Worm (Caenorhabditis elegans) whole organism, L4 larva: Measurements from ENCODE around the gene K10B3.1.

Experiments used
- D1046.2 ChIP-seq: fragments of 200-800 bp; sonication (Bioruptor generic); IDR thresholded peaks from 2 replicates; pipeline ENCODE4 v1.3.6; 2022; ENCODE audit warnings: missing genetic modification characterization, missing compliant biosample characterization
- T26A8.4 ChIP-seq: fragments of 200-800 bp; sonication (Bioruptor generic); IDR thresholded peaks from 2 replicates; pipeline ENCODE4 v1.3.6; 2022; ENCODE audit warnings: missing genetic modification characterization, missing compliant biosample characterization
- ZK546.5 ChIP-seq, 2 experiments: sonication (generic microtip); optimal IDR thresholded peaks; 2 replicates each; lab custom pipeline; 2017; ENCODE audit warnings: missing biosample characterization in 2 of 2, missing genetic modification characterization in 2 of 2
- aha-1 ChIP-seq: fragments of 150-350 bp; peaks from one replicate; lab custom pipeline; 2014; ENCODE audit warnings: missing biosample characterization, missing genetic modification characterization
- ama-1 ChIP-seq: fragments of 150-350 bp; optimal IDR thresholded peaks from 2 replicates; lab custom pipeline; 2014; ENCODE audit warnings: inconsistent platforms, mixed read lengths
- arid-1 ChIP-seq: fragments of 200-800 bp; sonication (Bioruptor generic); conservative IDR thresholded peaks from 2 replicates; pipeline ENCODE4 v1.3.6; 2022; ENCODE audit warnings: missing genetic modification reagents, missing genetic modification characterization, missing compliant biosample characterization
- attf-4 ChIP-seq: sonication (generic microtip); optimal IDR thresholded peaks from 3 replicates; lab custom pipeline; 2017; ENCODE audit warnings: missing biosample characterization, missing genetic modification characterization
- ceh-44 ChIP-seq: fragments of 200-800 bp; sonication (Bioruptor generic); IDR thresholded peaks from 2 replicates; pipeline ENCODE4 v1.3.6; 2022; ENCODE audit warnings: missing genetic modification reagents, missing genetic modification characterization, missing compliant biosample characterization
- ctbp-1 ChIP-seq: fragments of 200-800 bp; sonication (Bioruptor generic); IDR thresholded peaks from 2 replicates; pipeline ENCODE4 v1.3.6; 2022; ENCODE audit warnings: missing genetic modification reagents, missing genetic modification characterization, missing compliant biosample characterization
- daf-16 ChIP-seq, 3 experiments: sonication (generic microtip); optimal IDR thresholded peaks; 2 replicates each; lab custom pipeline; 2016 to 2017; ENCODE audit warnings: missing genetic modification characterization in 3 of 3, missing genetic modification reagents in 3 of 3, mild to moderate bottlenecking in 2 of 3, missing compliant biosample characterization in 2 of 3, missing biosample characterization in 1 of 3, moderate library complexity in 1 of 3
- dmd-6 ChIP-seq: fragments of 200-800 bp; sonication (Bioruptor generic); IDR thresholded peaks from 2 replicates; pipeline ENCODE4 v1.3.6; 2022; ENCODE audit warnings: missing genetic modification reagents, missing genetic modification characterization, missing compliant biosample characterization
- dmd-8 ChIP-seq: fragments of 200-800 bp; sonication (Bioruptor generic); IDR thresholded peaks from 2 replicates; pipeline ENCODE4 v1.3.6; 2022; ENCODE audit warnings: missing genetic modification characterization, missing compliant biosample characterization
- dve-1 ChIP-seq: sonication (generic microtip); optimal IDR thresholded peaks from 2 replicates; lab custom pipeline; 2017; ENCODE audit warnings: antibody characterized with exemption, mild to moderate bottlenecking, missing genetic modification characterization, missing compliant biosample characterization; ENCODE audit not compliant: insufficient read depth
- egl-43 ChIP-seq: fragments of 200-800 bp; sonication (Bioruptor generic); IDR thresholded peaks from 2 replicates; pipeline ENCODE4 v1.3.6; 2022; ENCODE audit warnings: missing genetic modification reagents, missing genetic modification characterization, missing compliant biosample characterization
- fkh-10 ChIP-seq: fragments of 150-350 bp; optimal IDR thresholded peaks from 2 replicates; lab custom pipeline; 2014; ENCODE audit warnings: missing biosample characterization, missing genetic modification reagents, missing genetic modification characterization
- hlh-11 ChIP-seq: fragments of 200-800 bp; sonication (Bioruptor generic); optimal IDR thresholded peaks from 2 replicates; lab custom pipeline; 2018; ENCODE audit warnings: mild to moderate bottlenecking, missing genetic modification characterization, missing compliant biosample characterization
- hmg-1.1 ChIP-seq: fragments of 200-800 bp; sonication (Bioruptor generic); IDR thresholded peaks from 2 replicates; pipeline ENCODE4 v1.3.6; 2022; ENCODE audit warnings: missing genetic modification reagents, missing genetic modification characterization, missing compliant biosample characterization
- lir-3 ChIP-seq: sonication (generic microtip); optimal IDR thresholded peaks from 2 replicates; lab custom pipeline; 2016; ENCODE audit warnings: mild to moderate bottlenecking, missing genetic modification characterization, missing compliant biosample characterization
- lsy-2 ChIP-seq, 2 experiments: fragments of 150-350 bp in 1 of 2; sonication (generic microtip) in 1 of 2; optimal IDR thresholded peaks; 2 replicates each; lab custom pipeline; 2014 to 2017; ENCODE audit warnings: missing biosample characterization in 2 of 2, missing genetic modification characterization in 2 of 2
- madf-9 ChIP-seq: fragments of 200-800 bp; sonication (Bioruptor generic); conservative IDR thresholded peaks from 2 replicates; pipeline ENCODE4 v1.3.6; 2022; ENCODE audit warnings: missing genetic modification reagents, missing genetic modification characterization, missing compliant biosample characterization
- mdt-29 ChIP-seq: fragments of 200-800 bp; sonication (Bioruptor generic); IDR thresholded peaks from 2 replicates; pipeline ENCODE4 v1.3.6; 2022; ENCODE audit warnings: missing genetic modification reagents, missing genetic modification characterization, missing compliant biosample characterization
- mep-1 ChIP-seq: fragments of 150-350 bp; sonication (generic microtip); optimal IDR thresholded peaks from 3 replicates; lab custom pipeline; 2014; ENCODE audit warnings: missing biosample characterization, missing genetic modification characterization
- mes-2 ChIP-seq: sonication (generic microtip); optimal IDR thresholded peaks from 2 replicates; lab custom pipeline; 2016; ENCODE audit warnings: missing genotype, mild to moderate bottlenecking, missing genetic modification characterization, missing compliant biosample characterization; ENCODE audit not compliant: poor library complexity, severe bottlenecking
- mxl-2 ChIP-seq: fragments of 200-800 bp; sonication (Bioruptor generic); conservative IDR thresholded peaks from 2 replicates; pipeline ENCODE4 v1.3.6; 2022; ENCODE audit warnings: missing genetic modification reagents, missing genetic modification characterization, missing compliant biosample characterization
- mxl-3 ChIP-seq: fragments of 200-800 bp; sonication (Bioruptor generic); optimal IDR thresholded peaks from 2 replicates; lab custom pipeline; 2018; ENCODE audit warnings: mild to moderate bottlenecking, missing genetic modification characterization, missing compliant biosample characterization
- nhr-10 ChIP-seq: fragments of 150-350 bp; optimal IDR thresholded peaks from 2 replicates; lab custom pipeline; 2014; ENCODE audit warnings: missing biosample characterization, missing genetic modification characterization
- nhr-102 ChIP-seq: sonication (generic microtip); optimal IDR thresholded peaks from 2 replicates; lab custom pipeline; 2016; ENCODE audit warnings: mild to moderate bottlenecking, missing genetic modification characterization, moderate library complexity, missing compliant biosample characterization
- nhr-11 ChIP-seq: fragments of 150-350 bp; optimal IDR thresholded peaks from 2 replicates; lab custom pipeline; 2014; ENCODE audit warnings: missing biosample characterization, missing genetic modification characterization
- nhr-111 ChIP-seq: fragments of 200-800 bp; sonication (Bioruptor generic); optimal IDR thresholded peaks from 2 replicates; lab custom pipeline; 2018; ENCODE audit warnings: mild to moderate bottlenecking, missing genetic modification characterization, missing compliant biosample characterization
- nhr-42 ChIP-seq: fragments of 200-800 bp; sonication (Bioruptor generic); IDR thresholded peaks from 2 replicates; pipeline ENCODE4 v1.3.6; 2022; ENCODE audit warnings: missing genetic modification characterization, missing compliant biosample characterization
- nhr-48 ChIP-seq: sonication (generic microtip); optimal IDR thresholded peaks from 2 replicates; lab custom pipeline; 2016; ENCODE audit warnings: mild to moderate bottlenecking, missing genetic modification characterization, missing compliant biosample characterization
- nhr-77 ChIP-seq: fragments of 150-350 bp; optimal IDR thresholded peaks from 2 replicates; lab custom pipeline; 2014; ENCODE audit warnings: missing biosample characterization, missing genetic modification characterization
- php-3 ChIP-seq: fragments of 200-800 bp; sonication (Bioruptor generic); IDR thresholded peaks from 2 replicates; pipeline ENCODE4 v1.3.6; 2022; ENCODE audit warnings: missing genetic modification reagents, missing genetic modification characterization, missing compliant biosample characterization
- saeg-2 ChIP-seq: fragments of 200-800 bp; sonication (Bioruptor generic); IDR thresholded peaks from 2 replicates; pipeline ENCODE4 v1.3.6; 2022; ENCODE audit warnings: missing genetic modification reagents, missing genetic modification characterization, missing compliant biosample characterization
- set-16 ChIP-seq: fragments of 200-800 bp; sonication (Bioruptor generic); IDR thresholded peaks from 2 replicates; pipeline ENCODE4 v1.3.6; 2022; ENCODE audit warnings: missing genetic modification reagents, missing genetic modification characterization, missing compliant biosample characterization
- tra-1 ChIP-seq: fragments of 200-800 bp; sonication (Bioruptor generic); IDR thresholded peaks from 2 replicates; pipeline ENCODE4 v1.3.6; 2022; ENCODE audit warnings: missing genetic modification reagents, missing genetic modification characterization, missing compliant biosample characterization
- unc-62 ChIP-seq, 3 experiments: fragments of 150-350 bp in 1 of 3; sonication (generic microtip); optimal IDR thresholded peaks in 2 of 3; peaks in 1 of 3; 1 replicate in 1 of 3; 2 replicates in 2 of 3; lab custom pipeline; 2014 to 2017; ENCODE audit warnings: missing biosample characterization in 3 of 3, missing genetic modification characterization in 3 of 3, missing genetic modification reagents in 3 of 3, missing genotype in 1 of 3
- ztf-11 ChIP-seq: fragments of 150-350 bp; optimal IDR thresholded peaks from 2 replicates; lab custom pipeline; 2014; ENCODE audit warnings: missing biosample characterization, missing genetic modification characterization

K10B3.1 gene

ce11 chrX:3089894-3090414, 45.3 kb upstream of the K10B3.1 start (continued):
- TF ChIP-seq ctbp-1 (GFP tag; lab: Robert Waterston, UW), result peak; percentile 54; the same call in 1 of the 2 replicates
- peak; percentile 69 for TF ChIP-seq mep-1
- TF ChIP-seq nhr-11 (tag; lab: Kevin White, UChicago), result peak; percentile 57
- TF ChIP-seq dmd-6 (GFP tag; lab: Robert Waterston, UW), result peak; percentile 60
- peak; percentile 38 for TF ChIP-seq ama-1 (lab: Kevin White, UChicago)
- TF ChIP-seq nhr-77 (tag; lab: Kevin White, UChicago), result peak; percentile 73
- peak; percentile 39 for TF ChIP-seq nhr-102 (tag; lab: Kevin White, UChicago)
- no peak for TF ChIP-seq ztf-11 (tag; lab: Kevin White, UChicago)
- TF ChIP-seq hlh-11 (tag; lab: Kevin White, UChicago), result peak; percentile 78
- TF ChIP-seq hmg-1.1 (GFP tag; lab: Robert Waterston, UW), result peak; percentile 79
- peak; percentile 55 for TF ChIP-seq T26A8.4 (GFP tag; lab: Robert Waterston, UW)
- TF ChIP-seq lsy-2 (tag; optimal IDR thresholded peaks at IDR 0.05; lab: Kevin White, UChicago), result peak in 1 of 2 experiments; percentile 40
- TF ChIP-seq mxl-3 (GFP tag; lab: Kevin White, UChicago), result peak; percentile 21
- TF ChIP-seq attf-4, result no peak
- TF ChIP-seq saeg-2 (GFP tag; lab: Robert Waterston, UW), result no peak
- TF ChIP-seq mxl-2 (GFP tag; lab: Robert Waterston, UW), result 0 out of 2 replicates have a peak, but pooled peaks have one; percentile 26
- peak; percentile 100 for TF ChIP-seq aha-1 (tag; lab: Kevin White, UChicago)
- peak; percentile 29 for TF ChIP-seq nhr-10 (tag; lab: Kevin White, UChicago)
- peak; percentile 72 for TF ChIP-seq dve-1 (tag; lab: Kevin White, UChicago)
- TF ChIP-seq mes-2 (tag; lab: Kevin White, UChicago), result peak; percentile 4
- no peak for TF ChIP-seq ceh-44 (GFP tag; lab: Robert Waterston, UW)
- TF ChIP-seq fkh-10, result peak; percentile 16

- TF ChIP-seq mdt-29 (no peak), aha-1 (tag; lab: Kevin White, UChicago) (peak; percentile 82), tra-1 (GFP tag; lab: Robert Waterston, UW) (no peak), nhr-77 (tag; lab: Kevin White, UChicago) (no peak), ZK546.5 (tag; optimal IDR thresholded peaks at IDR 0.05; lab: Kevin White, UChicago) (no peak), nhr-10 (tag; lab: Kevin White, UChicago) (no peak), lir-3 (tag; lab: Kevin White, UChicago) (no peak), egl-43 (GFP tag; lab: Robert Waterston, UW) (no peak), unc-62 (GFP tag; optimal IDR thresholded peaks at IDR 0.05 in 1 of 2; lab: Kevin White, UChicago) (peak in 1 of 2 experiments; percentile 90), unc-62 (tag; optimal IDR thresholded peaks at IDR 0.05; lab: Kevin White, UChicago) (no peak), hmg-1.1 (GFP tag; lab: Robert Waterston, UW) (no peak), D1046.2 (no peak), nhr-48 (tag; lab: Kevin White, UChicago) (no peak)
These were observed 44.1 kb upstream of the K10B3.1 start for ce11 chrX:3091119-3091746.

ce11 chrX:3092460-3092859, 42.8 kb upstream of the K10B3.1 start:
- TF ChIP-seq php-3 (GFP tag; lab: Robert Waterston, UW) (no peak), madf-9 (GFP tag; lab: Robert Waterston, UW) (no peak), daf-16 (GFP tag; optimal IDR thresholded peaks at IDR 0.05; lab: Kevin White, UChicago) (peak in 1 of 2 experiments; percentile 20), daf-16 (tag; optimal IDR thresholded peaks at IDR 0.05; lab: Kevin White, UChicago) (no peak), hmg-1.1 (GFP tag; lab: Robert Waterston, UW) (peak; percentile 42; the same call in 1 of the 2 replicates), lsy-2 (tag; optimal IDR thresholded peaks at IDR 0.05; lab: Kevin White, UChicago) (peak in 1 of 2 experiments; percentile 15), dmd-8 (peak; percentile 68; the same call in 1 of the 2 replicates), hlh-11 (tag; lab: Kevin White, UChicago) (peak; percentile 0), egl-43 (GFP tag; lab: Robert Waterston, UW) (peak; percentile 6; the same call in 1 of the 2 replicates), nhr-42 (GFP tag; lab: Robert Waterston, UW) (0 out of 2 replicates have a peak, but pooled peaks have one; percentile 4), T26A8.4 (GFP tag; lab: Robert Waterston, UW) (0 out of 2 replicates have a peak, but pooled peaks have one; percentile 21), arid-1 (GFP tag; lab: Robert Waterston, UW) (no peak), ama-1 (lab: Kevin White, UChicago) (peak; percentile 83), nhr-111 (GFP tag; lab: Kevin White, UChicago) (no peak), set-16 (GFP tag; lab: Robert Waterston, UW) (peak; percentile 32; the same call in 1 of the 2 replicates), aha-1 (tag; lab: Kevin White, UChicago) (peak; percentile 71)
- TF ChIP-seq, all 104 proteins: peak for 11
